Worm (Caenorhabditis elegans): ENCODE measurements around the gene F33H12.1.

ce11 chrII:2644498-2644897 is 44.2 kb downstream of the F33H12.1 start, which contains the start of gene F22E5.11:
- TF ChIP-seq madf-5 (GFP tag; IDR thresholded peaks at IDR 0.05) (no peak), dmd-6 (GFP tag; IDR thresholded peaks at IDR 0.05) (no peak), daf-12 (tag; optimal IDR thresholded peaks at IDR 0.05) (no peak), hif-1 (tag; optimal IDR thresholded peaks at IDR 0.05) (no peak), zag-1 (tag; optimal IDR thresholded peaks at IDR 0.05) (no peak), nhr-76 (tag; optimal IDR thresholded peaks at IDR 0.05) (no peak), saeg-2 (GFP tag; IDR thresholded peaks at IDR 0.05) (no peak), nhr-10 (tag; optimal IDR thresholded peaks at IDR 0.05) (no peak), nhr-77 (tag; optimal IDR thresholded peaks at IDR 0.05) (no peak), ztf-11 (tag; optimal IDR thresholded peaks at IDR 0.05) (no peak)
